Worm (Caenorhabditis elegans) whole organism, young adult: ENCODE data around the gene mpst-3.

Experiments used
- B0336.3 ChIP-seq: fragments of 200-800 bp; sonication (Bioruptor generic); IDR thresholded peaks from 2 replicates; pipeline ENCODE4 v1.3.6; 2022; ENCODE audit warnings: missing genetic modification characterization, missing compliant biosample characterization
- C06A6.2 ChIP-seq: fragments of 200-800 bp; sonication (Bioruptor generic); conservative IDR thresholded peaks from 2 replicates; pipeline ENCODE4 v1.3.6; 2022; ENCODE audit warnings: missing genetic modification characterization, missing compliant biosample characterization
- C17E4.6 ChIP-seq: fragments of 200-800 bp; sonication (Bioruptor generic); IDR thresholded peaks from 2 replicates; pipeline ENCODE4 v1.3.6; 2022; ENCODE audit warnings: missing genetic modification reagents, missing genetic modification characterization, missing compliant biosample characterization
- D2030.7 ChIP-seq: fragments of 200-800 bp; sonication (Bioruptor generic); IDR thresholded peaks from 2 replicates; pipeline ENCODE4 v1.3.6; 2022; ENCODE audit warnings: missing genetic modification reagents, missing genetic modification characterization, missing compliant biosample characterization
- F10E7.11 ChIP-seq: sonication (generic microtip); optimal IDR thresholded peaks from 2 replicates; lab custom pipeline; 2017; ENCODE audit warnings: mild to moderate bottlenecking, missing genetic modification characterization, moderate library complexity, missing compliant biosample characterization
- F22D6.2 ChIP-seq: sonication (generic microtip); optimal IDR thresholded peaks from 2 replicates; lab custom pipeline; 2016; ENCODE audit warnings: mild to moderate bottlenecking, missing genetic modification characterization, missing compliant biosample characterization
- F23B12.7 ChIP-seq: sonication (generic microtip); optimal IDR thresholded peaks from 2 replicates; lab custom pipeline; 2017; ENCODE audit warnings: missing genetic modification characterization, mild to moderate bottlenecking, missing compliant biosample characterization, antibody characterized with exemption, moderate library complexity; ENCODE audit not compliant: insufficient read depth
- F33H1.4 ChIP-seq: fragments of 200-800 bp; sonication (Bioruptor generic); IDR thresholded peaks from 2 replicates; pipeline ENCODE4 v1.3.6; 2022; ENCODE audit warnings: missing genetic modification reagents, missing genetic modification characterization, missing compliant biosample characterization
- F37B4.10 ChIP-seq: fragments of 200-800 bp; sonication (Bioruptor generic); IDR thresholded peaks from 2 replicates; pipeline ENCODE4 v1.3.6; 2022; ENCODE audit warnings: missing genetic modification characterization, missing compliant biosample characterization
- K12H6.12 ChIP-seq: fragments of 200-800 bp; sonication (Bioruptor generic); optimal IDR thresholded peaks from 2 replicates; lab custom pipeline; 2018; ENCODE audit warnings: mild to moderate bottlenecking, missing genetic modification characterization, missing compliant biosample characterization
- T07F8.4 ChIP-seq: sonication (generic microtip); optimal IDR thresholded peaks from 2 replicates; lab custom pipeline; 2016; ENCODE audit warnings: mild to moderate bottlenecking, missing genetic modification characterization, moderate library complexity, missing compliant biosample characterization
- Y56A3A.18 ChIP-seq: fragments of 200-800 bp; sonication (Bioruptor generic); IDR thresholded peaks from 2 replicates; pipeline ENCODE4 v1.3.6; 2022; ENCODE audit warnings: missing genetic modification reagents, missing genetic modification characterization, missing compliant biosample characterization
- atf-7 ChIP-seq: sonication (generic microtip); optimal IDR thresholded peaks from 2 replicates; lab custom pipeline; 2017; ENCODE audit warnings: mild to moderate bottlenecking, missing genetic modification characterization, missing compliant biosample characterization
- athp-1 ChIP-seq: sonication (generic microtip); optimal IDR thresholded peaks from 2 replicates; lab custom pipeline; 2017; ENCODE audit warnings: mild to moderate bottlenecking, missing genetic modification characterization, missing compliant biosample characterization
- cebp-1 ChIP-seq, 2 experiments: fragments of 200-800 bp in 1 of 2; sonication (Bioruptor generic) in 1 of 2; sonication (generic microtip) in 1 of 2; IDR thresholded peaks in 1 of 2; optimal IDR thresholded peaks in 1 of 2; 2 replicates each; pipeline versions ENCODE4 v1.3.6 to Lab custom; 2017 to 2022; ENCODE audit warnings: missing compliant biosample characterization in 2 of 2, missing genetic modification characterization in 2 of 2, mild to moderate bottlenecking in 1 of 2, missing genetic modification reagents in 1 of 2, moderate library complexity in 1 of 2
- ceh-58 ChIP-seq: fragments of 200-800 bp; sonication (Bioruptor generic); IDR thresholded peaks from 2 replicates; pipeline ENCODE4 v1.3.6; 2022; ENCODE audit warnings: missing genetic modification characterization, missing compliant biosample characterization
- chd-7 ChIP-seq: sonication (generic microtip); optimal IDR thresholded peaks from 2 replicates; lab custom pipeline; 2016; ENCODE audit warnings: mild to moderate bottlenecking, missing genetic modification characterization, moderate library complexity, missing compliant biosample characterization
- dox-1 ChIP-seq: fragments of 200-800 bp; sonication (Bioruptor generic); IDR thresholded peaks from 2 replicates; pipeline ENCODE4 v1.3.6; 2022; ENCODE audit warnings: missing genetic modification reagents, missing genetic modification characterization, missing compliant biosample characterization
- ekl-4 ChIP-seq: fragments of 200-800 bp; sonication (Bioruptor generic); IDR thresholded peaks from 2 replicates; pipeline ENCODE4 v1.3.6; 2022; ENCODE audit warnings: missing genetic modification reagents, missing genetic modification characterization, missing compliant biosample characterization
- ets-4 ChIP-seq: fragments of 200-800 bp; sonication (Bioruptor generic); optimal IDR thresholded peaks from 2 replicates; lab custom pipeline; 2018; ENCODE audit warnings: mild to moderate bottlenecking, missing genetic modification characterization, missing compliant biosample characterization
- gei-17 ChIP-seq: fragments of 200-800 bp; sonication (Bioruptor generic); optimal IDR thresholded peaks from 2 replicates; lab custom pipeline; 2018; ENCODE audit warnings: mild to moderate bottlenecking, missing genetic modification characterization, missing compliant biosample characterization
- him-1 ChIP-seq: sonication (generic microtip); optimal IDR thresholded peaks from 2 replicates; lab custom pipeline; 2016; ENCODE audit warnings: missing genotype, missing genetic modification reagents, missing genetic modification characterization, missing compliant biosample characterization
- hlh-26 ChIP-seq: fragments of 200-800 bp; sonication (Bioruptor generic); conservative IDR thresholded peaks from 2 replicates; pipeline ENCODE4 v1.3.6; 2022; ENCODE audit warnings: missing genetic modification reagents, missing genetic modification characterization, missing compliant biosample characterization
- hmg-20 ChIP-seq: fragments of 200-800 bp; sonication (Bioruptor generic); IDR thresholded peaks from 2 replicates; pipeline ENCODE4 v1.3.6; 2022; ENCODE audit warnings: missing genetic modification reagents, missing genetic modification characterization, missing compliant biosample characterization
- hsf-1 ChIP-seq: fragments of 200-800 bp; sonication (Bioruptor generic); IDR thresholded peaks from 2 replicates; pipeline ENCODE4 v1.3.6; 2022; ENCODE audit warnings: missing genetic modification reagents, missing genetic modification characterization, missing compliant biosample characterization
- let-526 ChIP-seq: fragments of 200-800 bp; sonication (Bioruptor generic); IDR thresholded peaks from 2 replicates; pipeline ENCODE4 v1.3.6; 2022; ENCODE audit warnings: missing genetic modification reagents, missing genetic modification characterization, missing compliant biosample characterization
- lin-40 ChIP-seq: sonication (generic microtip); optimal IDR thresholded peaks from 2 replicates; lab custom pipeline; 2016; ENCODE audit warnings: missing genetic modification characterization, mild to moderate bottlenecking, missing compliant biosample characterization, missing genotype, missing genetic modification reagents
- lin-54 ChIP-seq: fragments of 200-800 bp; sonication (Bioruptor generic); optimal IDR thresholded peaks from 2 replicates; lab custom pipeline; 2018; ENCODE audit warnings: mild to moderate bottlenecking, missing genetic modification characterization, missing compliant biosample characterization
- lir-1 ChIP-seq: fragments of 200-800 bp; sonication (Bioruptor generic); conservative IDR thresholded peaks from 2 replicates; pipeline ENCODE4 v1.3.6; 2022; ENCODE audit warnings: missing genetic modification reagents, missing genetic modification characterization, missing compliant biosample characterization
- madf-10 ChIP-seq: sonication (generic microtip); optimal IDR thresholded peaks from 2 replicates; lab custom pipeline; 2016; ENCODE audit warnings: mild to moderate bottlenecking, missing genetic modification characterization, missing compliant biosample characterization
- madf-3 ChIP-seq: fragments of 200-800 bp; sonication (Bioruptor generic); IDR thresholded peaks from 2 replicates; pipeline ENCODE4 v1.3.6; 2022; ENCODE audit warnings: missing genetic modification reagents, missing genetic modification characterization, missing compliant biosample characterization
- mcd-1 ChIP-seq: fragments of 200-800 bp; sonication (Bioruptor generic); IDR thresholded peaks from 2 replicates; pipeline ENCODE4 v1.3.6; 2022; ENCODE audit warnings: missing genetic modification reagents, missing genetic modification characterization, missing compliant biosample characterization
- mel-28 ChIP-seq: sonication (generic microtip); optimal IDR thresholded peaks from 2 replicates; lab custom pipeline; 2016; ENCODE audit warnings: borderline replicate concordance, mild to moderate bottlenecking, missing genetic modification characterization, missing compliant biosample characterization
- nfya-1 ChIP-seq: sonication (generic microtip); optimal IDR thresholded peaks from 2 replicates; lab custom pipeline; 2017; ENCODE audit warnings: antibody characterized with exemption, missing compliant biosample characterization, missing genetic modification characterization, borderline replicate concordance; ENCODE audit not compliant: insufficient read depth
- nfyb-1 ChIP-seq: fragments of 200-800 bp; sonication (Bioruptor generic); IDR thresholded peaks from 2 replicates; pipeline ENCODE4 v1.3.6; 2022; ENCODE audit warnings: missing genetic modification reagents, missing genetic modification characterization, missing compliant biosample characterization
- nhr-80 ChIP-seq: sonication (generic microtip); optimal IDR thresholded peaks from 2 replicates; lab custom pipeline; 2016; ENCODE audit warnings: missing genetic modification characterization, missing compliant biosample characterization
- nhr-90 ChIP-seq: sonication (generic microtip); optimal IDR thresholded peaks from 2 replicates; lab custom pipeline; 2016; ENCODE audit warnings: missing genotype, mild to moderate bottlenecking, missing genetic modification characterization, missing compliant biosample characterization
- pha-4 ChIP-seq: fragments of 150-350 bp; sonication (generic microtip); optimal IDR thresholded peaks from 2 replicates; lab custom pipeline; 2014; ENCODE audit warnings: missing biosample characterization, missing genetic modification reagents, missing genetic modification characterization
- rec-8 ChIP-seq, 2 experiments: sonication (generic microtip); optimal IDR thresholded peaks; 2 replicates each; lab custom pipeline; 2016; ENCODE audit warnings: mild to moderate bottlenecking in 2 of 2, missing genetic modification characterization in 2 of 2, missing genetic modification reagents in 2 of 2, missing genotype in 2 of 2, missing biosample characterization in 1 of 2, missing compliant biosample characterization in 1 of 2, moderate library complexity in 1 of 2
- repo-1 ChIP-seq: sonication (generic microtip); optimal IDR thresholded peaks from 2 replicates; lab custom pipeline; 2017; ENCODE audit warnings: mild to moderate bottlenecking, missing genetic modification characterization, missing compliant biosample characterization
- snpc-1.1 ChIP-seq: sonication (generic microtip); optimal IDR thresholded peaks from 2 replicates; lab custom pipeline; 2017; ENCODE audit warnings: missing genetic modification characterization, mild to moderate bottlenecking, missing compliant biosample characterization, antibody characterized with exemption, moderate library complexity, missing genotype, missing genetic modification reagents; ENCODE audit not compliant: insufficient read depth
- tbp1 ChIP-seq: fragments of 200-800 bp; sonication (Bioruptor generic); optimal IDR thresholded peaks from 2 replicates; lab custom pipeline; 2018; ENCODE audit warnings: mild to moderate bottlenecking, missing genetic modification characterization, missing compliant biosample characterization
- tlf-1 ChIP-seq: fragments of 200-800 bp; sonication (Bioruptor generic); optimal IDR thresholded peaks from 2 replicates; lab custom pipeline; 2018; ENCODE audit warnings: mild to moderate bottlenecking, missing genetic modification characterization, missing compliant biosample characterization
- zim-3 ChIP-seq: sonication (generic microtip); optimal IDR thresholded peaks from 2 replicates; lab custom pipeline; 2017; ENCODE audit warnings: mild to moderate bottlenecking, missing genetic modification characterization, moderate library complexity, missing compliant biosample characterization
- ztf-25 ChIP-seq: fragments of 200-800 bp; sonication (Bioruptor generic); IDR thresholded peaks from 2 replicates; pipeline ENCODE4 v1.3.6; 2022; ENCODE audit warnings: missing genetic modification reagents, missing genetic modification characterization, missing compliant biosample characterization
- ztf-26 ChIP-seq: sonication (generic microtip); optimal IDR thresholded peaks from 2 replicates; lab custom pipeline; 2017; ENCODE audit warnings: missing genetic modification characterization, missing compliant biosample characterization

Gene mpst-3

DNA sequence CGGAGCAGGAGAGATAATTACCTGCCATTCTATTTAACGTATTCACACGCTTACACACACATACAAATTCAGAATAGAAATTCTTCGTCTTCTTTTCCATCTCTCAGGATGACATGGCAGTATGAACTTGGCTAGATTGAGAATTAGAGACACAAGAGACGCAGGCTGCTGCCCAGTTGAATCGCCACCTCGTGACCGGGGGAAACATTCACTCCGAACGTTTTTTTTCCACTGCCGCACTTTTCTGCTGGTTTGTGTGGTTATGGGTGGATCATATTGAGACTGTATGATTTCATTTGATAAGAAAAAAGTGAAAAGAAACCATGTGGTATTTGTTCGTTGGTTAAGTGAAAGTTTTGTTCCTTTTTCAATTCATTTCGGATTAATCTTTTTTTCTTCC lies 45.8 kb upstream of the mpst-3 start (continued):
- TF ChIP-seq madf-10 (tag; lab: Kevin White, UChicago) (peak; percentile 16), tlf-1 (peak; percentile 39), repo-1 (tag; lab: Kevin White, UChicago) (peak; percentile 48), T07F8.4 (tag; lab: Kevin White, UChicago) (no peak), chd-7 (tag; lab: Kevin White, UChicago) (peak; percentile 80), F37B4.10 (0 out of 2 replicates have a peak, but pooled peaks have one; percentile 30), F22D6.2 (tag; lab: Kevin White, UChicago) (no peak), C06A6.2 (peak; percentile 42; the same call in 1 of the 2 replicates), lin-40 (tag; lab: Kevin White, UChicago) (peak; percentile 80), C17E4.6 (GFP tag; lab: Robert Waterston, UW) (no peak), F23B12.7 (peak; percentile 50), K12H6.12 (peak; percentile 37), athp-1 (peak; percentile 49)

DNA sequence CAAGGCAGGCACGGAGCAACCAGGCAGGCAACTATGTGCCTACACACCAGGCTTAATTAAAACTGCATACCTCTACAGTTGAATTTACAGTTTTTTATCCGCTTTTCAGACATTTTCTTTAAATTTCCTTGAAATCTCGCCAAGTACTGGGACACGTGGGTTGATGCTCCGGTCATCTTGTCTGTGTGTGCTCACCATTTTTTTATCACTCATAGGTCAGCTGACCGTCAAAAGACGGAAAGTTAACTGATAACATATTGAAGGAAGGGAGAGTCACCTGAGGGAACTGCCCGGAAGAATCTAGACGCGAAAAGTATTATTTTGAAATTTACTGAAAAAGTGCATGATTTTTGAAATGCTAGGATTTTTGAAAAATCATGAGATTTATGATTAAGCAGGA lies 44.9 kb upstream of the mpst-3 start:
- TF ChIP-seq pha-4 (tag; lab: Kevin White, UChicago) (peak; percentile 82), madf-10 (tag; lab: Kevin White, UChicago) (no peak), cebp-1 (GFP tag; IDR thresholded peaks at IDR 0.05; lab: Robert Waterston, UW) (peak; percentile 48; the same call in 1 of the 2 replicates), cebp-1 (tag; optimal IDR thresholded peaks at IDR 0.05; lab: Kevin White, UChicago) (peak; percentile 78), B0336.3 (GFP tag; lab: Robert Waterston, UW) (0 out of 2 replicates have a peak, but pooled peaks have one; percentile 20), ceh-58 (GFP tag; lab: Robert Waterston, UW) (no peak), mcd-1 (0 out of 2 replicates have a peak, but pooled peaks have one; percentile 24), athp-1 (no peak), snpc-1.1 (tag; lab: Kevin White, UChicago) (no peak), ztf-25 (GFP tag; lab: Robert Waterston, UW) (no peak), lir-1 (GFP tag; lab: Robert Waterston, UW) (no peak), nfya-1 (no peak), F33H1.4 (GFP tag; lab: Robert Waterston, UW) (no peak), ztf-26 (tag; lab: Kevin White, UChicago) (no peak), ets-4 (GFP tag; lab: Kevin White, UChicago) (peak; percentile 62), lin-54 (GFP tag; lab: Kevin White, UChicago) (peak; percentile 5), atf-7 (tag; lab: Kevin White, UChicago) (peak; percentile 76), ekl-4 (GFP tag; lab: Robert Waterston, UW) (peak; percentile 61; the same call in 1 of the 2 replicates), zim-3 (tag; lab: Kevin White, UChicago) (no peak), lin-40 (tag; lab: Kevin White, UChicago) (no peak), let-526 (GFP tag; lab: Robert Waterston, UW) (peak; percentile 48; the same call in 1 of the 2 replicates), D2030.7 (GFP tag; lab: Robert Waterston, UW) (no peak), mel-28 (tag; lab: Kevin White, UChicago) (no peak), hmg-20 (no peak; the same call in 1 of the 2 replicates), nfyb-1 (peak; percentile 49; the same call in 1 of the 2 replicates), hsf-1 (GFP tag; lab: Robert Waterston, UW) (peak; percentile 82; the same call in 1 of the 2 replicates), hlh-26 (GFP tag; lab: Robert Waterston, UW) (no peak), tbp1 (GFP tag; lab: Kevin White, UChicago) (peak; percentile 39), gei-17 (GFP tag; lab: Kevin White, UChicago) (no peak), nhr-80 (tag; lab: Kevin White, UChicago) (peak; percentile 72), dox-1 (GFP tag; lab: Robert Waterston, UW) (peak; percentile 67), Y56A3A.18 (GFP tag; lab: Robert Waterston, UW) (no peak), nhr-90 (tag; lab: Kevin White, UChicago) (peak; percentile 37), chd-7 (tag; lab: Kevin White, UChicago) (peak; percentile 56), F10E7.11 (no peak), him-1 (tag; lab: Kevin White, UChicago) (no peak), rec-8 (tag; optimal IDR thresholded peaks at IDR 0.05; lab: Kevin White, UChicago) (no peak), madf-3 (GFP tag; lab: Robert Waterston, UW) (no peak)
